Worm (Caenorhabditis elegans) whole organism, L4 larva: Measurements from ENCODE around the gene Y47D7A.2.

Source experiments
- F26F4.8 ChIP-seq: fragments of 200-800 bp; sonication (Bioruptor generic); conservative IDR thresholded peaks from 2 replicates; pipeline ENCODE4 v1.3.6; 2022; ENCODE audit warnings: missing genetic modification characterization, missing compliant biosample characterization
- F37D6.2 ChIP-seq: sonication (generic microtip); optimal IDR thresholded peaks from 2 replicates; lab custom pipeline; 2016; ENCODE audit warnings: mild to moderate bottlenecking, missing genetic modification characterization, missing compliant biosample characterization
- F49E8.2 ChIP-seq: sonication (generic microtip); optimal IDR thresholded peaks from 2 replicates; lab custom pipeline; 2016; ENCODE audit warnings: missing compliant biosample characterization, mild to moderate bottlenecking, missing genetic modification characterization, borderline replicate concordance
- Y48G9A.11 ChIP-seq: fragments of 200-800 bp; sonication (Bioruptor generic); IDR thresholded peaks from 2 replicates; pipeline ENCODE4 v1.3.6; 2022; ENCODE audit warnings: missing genetic modification reagents, missing genetic modification characterization, missing compliant biosample characterization
- ZK337.2 ChIP-seq: fragments of 200-800 bp; sonication (Bioruptor generic); IDR thresholded peaks from 2 replicates; pipeline ENCODE4 v1.3.6; 2022; ENCODE audit warnings: missing genetic modification reagents, missing genetic modification characterization, missing compliant biosample characterization
- ama-1 ChIP-seq: fragments of 150-350 bp; optimal IDR thresholded peaks from 2 replicates; lab custom pipeline; 2014; ENCODE audit warnings: inconsistent platforms, mixed read lengths
- attf-4 ChIP-seq: sonication (generic microtip); optimal IDR thresholded peaks from 3 replicates; lab custom pipeline; 2017; ENCODE audit warnings: missing biosample characterization, missing genetic modification characterization
- ceh-28 ChIP-seq: fragments of 150-350 bp; optimal IDR thresholded peaks from 2 replicates; lab custom pipeline; 2014; ENCODE audit warnings: missing biosample characterization, missing genetic modification reagents, missing genetic modification characterization
- ceh-32 ChIP-seq: sonication (generic microtip); optimal IDR thresholded peaks from 2 replicates; lab custom pipeline; 2016; ENCODE audit warnings: mild to moderate bottlenecking, missing genetic modification characterization, missing compliant biosample characterization; ENCODE audit not compliant: poor library complexity
- ceh-44 ChIP-seq: fragments of 200-800 bp; sonication (Bioruptor generic); IDR thresholded peaks from 2 replicates; pipeline ENCODE4 v1.3.6; 2022; ENCODE audit warnings: missing genetic modification reagents, missing genetic modification characterization, missing compliant biosample characterization
- ceh-82 ChIP-seq: sonication (generic microtip); optimal IDR thresholded peaks from 2 replicates; lab custom pipeline; 2017; ENCODE audit warnings: missing biosample characterization, missing genetic modification characterization
- ctbp-1 ChIP-seq: fragments of 200-800 bp; sonication (Bioruptor generic); IDR thresholded peaks from 2 replicates; pipeline ENCODE4 v1.3.6; 2022; ENCODE audit warnings: missing genetic modification reagents, missing genetic modification characterization, missing compliant biosample characterization
- daf-19 ChIP-seq: fragments of 200-800 bp; sonication (Bioruptor generic); conservative IDR thresholded peaks from 2 replicates; pipeline ENCODE4 v1.3.6; 2022; ENCODE audit warnings: missing genetic modification characterization, missing compliant biosample characterization
- daf-8 ChIP-seq: fragments of 200-800 bp; sonication (Bioruptor generic); IDR thresholded peaks from 2 replicates; pipeline ENCODE4 v1.3.6; 2022; ENCODE audit warnings: missing genetic modification characterization, missing compliant biosample characterization
- dmd-8 ChIP-seq: fragments of 200-800 bp; sonication (Bioruptor generic); IDR thresholded peaks from 2 replicates; pipeline ENCODE4 v1.3.6; 2022; ENCODE audit warnings: missing genetic modification characterization, missing compliant biosample characterization
- dmd-9 ChIP-seq: fragments of 200-800 bp; sonication (Bioruptor generic); IDR thresholded peaks from 2 replicates; pipeline ENCODE4 v1.3.6; 2022; ENCODE audit warnings: missing genetic modification reagents, missing genetic modification characterization, missing compliant biosample characterization
- duxl-1 ChIP-seq: sonication (generic microtip); optimal IDR thresholded peaks from 2 replicates; lab custom pipeline; 2016; ENCODE audit warnings: mild to moderate bottlenecking, missing genetic modification characterization, moderate library complexity, missing compliant biosample characterization; ENCODE audit not compliant: poor library complexity
- egl-27 ChIP-seq: sonication (generic microtip); optimal IDR thresholded peaks from 3 replicates; lab custom pipeline; 2017; ENCODE audit warnings: missing biosample characterization, missing genetic modification reagents, missing genetic modification characterization
- hif-1 ChIP-seq, 2 experiments: sonication (generic microtip); optimal IDR thresholded peaks; 2 replicates each; lab custom pipeline; 2016 to 2017; ENCODE audit warnings: missing compliant biosample characterization in 2 of 2, missing genetic modification characterization in 2 of 2, missing genetic modification reagents in 2 of 2, missing genotype in 2 of 2, mild to moderate bottlenecking in 1 of 2
- hlh-11 ChIP-seq: fragments of 200-800 bp; sonication (Bioruptor generic); optimal IDR thresholded peaks from 2 replicates; lab custom pipeline; 2018; ENCODE audit warnings: mild to moderate bottlenecking, missing genetic modification characterization, missing compliant biosample characterization
- hlh-30 ChIP-seq: sonication (generic microtip); optimal IDR thresholded peaks from 2 replicates; lab custom pipeline; 2017; ENCODE audit warnings: antibody characterized with exemption, mild to moderate bottlenecking, missing genetic modification characterization, missing compliant biosample characterization; ENCODE audit not compliant: insufficient read depth
- lin-13 ChIP-seq: fragments of 150-350 bp; optimal IDR thresholded peaks from 2 replicates; lab custom pipeline; 2014; ENCODE audit warnings: missing biosample characterization, missing genetic modification reagents, missing genetic modification characterization
- lin-29 ChIP-seq: fragments of 200-800 bp; sonication (Bioruptor generic); IDR thresholded peaks from 2 replicates; pipeline ENCODE4 v1.3.6; 2022; ENCODE audit warnings: missing genetic modification reagents, missing genetic modification characterization, missing compliant biosample characterization
- lin-38 ChIP-seq: fragments of 200-800 bp; sonication (Bioruptor generic); IDR thresholded peaks from 2 replicates; pipeline ENCODE4 v1.3.6; 2022; ENCODE audit warnings: missing genetic modification reagents, missing genetic modification characterization, missing compliant biosample characterization
- lin-39 ChIP-seq: fragments of 150-350 bp; optimal IDR thresholded peaks from 2 replicates; lab custom pipeline; 2014; ENCODE audit warnings: missing biosample characterization, missing genetic modification reagents, missing genetic modification characterization
- lir-3 ChIP-seq: sonication (generic microtip); optimal IDR thresholded peaks from 2 replicates; lab custom pipeline; 2016; ENCODE audit warnings: mild to moderate bottlenecking, missing genetic modification characterization, missing compliant biosample characterization
- lsy-2 ChIP-seq, 2 experiments: fragments of 150-350 bp in 1 of 2; sonication (generic microtip) in 1 of 2; optimal IDR thresholded peaks; 2 replicates each; lab custom pipeline; 2014 to 2017; ENCODE audit warnings: missing biosample characterization in 2 of 2, missing genetic modification characterization in 2 of 2
- mep-1 ChIP-seq: fragments of 150-350 bp; sonication (generic microtip); optimal IDR thresholded peaks from 3 replicates; lab custom pipeline; 2014; ENCODE audit warnings: missing biosample characterization, missing genetic modification characterization
- mxl-2 ChIP-seq: fragments of 200-800 bp; sonication (Bioruptor generic); conservative IDR thresholded peaks from 2 replicates; pipeline ENCODE4 v1.3.6; 2022; ENCODE audit warnings: missing genetic modification reagents, missing genetic modification characterization, missing compliant biosample characterization
- nhr-111 ChIP-seq: fragments of 200-800 bp; sonication (Bioruptor generic); optimal IDR thresholded peaks from 2 replicates; lab custom pipeline; 2018; ENCODE audit warnings: mild to moderate bottlenecking, missing genetic modification characterization, missing compliant biosample characterization
- nhr-42 ChIP-seq: fragments of 200-800 bp; sonication (Bioruptor generic); IDR thresholded peaks from 2 replicates; pipeline ENCODE4 v1.3.6; 2022; ENCODE audit warnings: missing genetic modification characterization, missing compliant biosample characterization
- nhr-48 ChIP-seq: sonication (generic microtip); optimal IDR thresholded peaks from 2 replicates; lab custom pipeline; 2016; ENCODE audit warnings: mild to moderate bottlenecking, missing genetic modification characterization, missing compliant biosample characterization
- nhr-77 ChIP-seq: fragments of 150-350 bp; optimal IDR thresholded peaks from 2 replicates; lab custom pipeline; 2014; ENCODE audit warnings: missing biosample characterization, missing genetic modification characterization
- pha-4 ChIP-seq, 2 experiments: fragments of 150-350 bp in 1 of 2; fragments of 200-800 bp in 1 of 2; sonication (Bioruptor generic) in 1 of 2; IDR thresholded peaks in 1 of 2; optimal IDR thresholded peaks in 1 of 2; 2 replicates each; pipeline versions ENCODE4 v1.3.6 to Lab custom; 2014 to 2022; ENCODE audit warnings: missing genetic modification characterization in 2 of 2, missing genetic modification reagents in 2 of 2, missing biosample characterization in 1 of 2, missing compliant biosample characterization in 1 of 2
- sdz-12 ChIP-seq: fragments of 200-800 bp; sonication (Bioruptor generic); optimal IDR thresholded peaks from 2 replicates; lab custom pipeline; 2018; ENCODE audit warnings: mild to moderate bottlenecking, missing genetic modification characterization, missing compliant biosample characterization
- set-16 ChIP-seq: fragments of 200-800 bp; sonication (Bioruptor generic); IDR thresholded peaks from 2 replicates; pipeline ENCODE4 v1.3.6; 2022; ENCODE audit warnings: missing genetic modification reagents, missing genetic modification characterization, missing compliant biosample characterization
- snpc-1.2 ChIP-seq: fragments of 200-800 bp; sonication (Bioruptor generic); IDR thresholded peaks from 2 replicates; pipeline ENCODE4 v1.3.6; 2022; ENCODE audit warnings: missing genetic modification reagents, missing genetic modification characterization, missing compliant biosample characterization
- spr-1 ChIP-seq: sonication (generic microtip); optimal IDR thresholded peaks from 2 replicates; lab custom pipeline; 2016; ENCODE audit warnings: mild to moderate bottlenecking, missing genetic modification characterization, missing compliant biosample characterization
- tra-1 ChIP-seq: fragments of 200-800 bp; sonication (Bioruptor generic); IDR thresholded peaks from 2 replicates; pipeline ENCODE4 v1.3.6; 2022; ENCODE audit warnings: missing genetic modification reagents, missing genetic modification characterization, missing compliant biosample characterization
- zfp-3 ChIP-seq: fragments of 200-800 bp; sonication (Bioruptor generic); conservative IDR thresholded peaks from 2 replicates; pipeline ENCODE4 v1.3.6; 2022; ENCODE audit warnings: missing genetic modification reagents, missing genetic modification characterization, missing compliant biosample characterization
- zip-2 ChIP-seq: fragments of 150-350 bp; optimal IDR thresholded peaks from 2 replicates; lab custom pipeline; 2014; ENCODE audit warnings: missing biosample characterization, missing genetic modification characterization

The Y47D7A.2 gene

DNA sequence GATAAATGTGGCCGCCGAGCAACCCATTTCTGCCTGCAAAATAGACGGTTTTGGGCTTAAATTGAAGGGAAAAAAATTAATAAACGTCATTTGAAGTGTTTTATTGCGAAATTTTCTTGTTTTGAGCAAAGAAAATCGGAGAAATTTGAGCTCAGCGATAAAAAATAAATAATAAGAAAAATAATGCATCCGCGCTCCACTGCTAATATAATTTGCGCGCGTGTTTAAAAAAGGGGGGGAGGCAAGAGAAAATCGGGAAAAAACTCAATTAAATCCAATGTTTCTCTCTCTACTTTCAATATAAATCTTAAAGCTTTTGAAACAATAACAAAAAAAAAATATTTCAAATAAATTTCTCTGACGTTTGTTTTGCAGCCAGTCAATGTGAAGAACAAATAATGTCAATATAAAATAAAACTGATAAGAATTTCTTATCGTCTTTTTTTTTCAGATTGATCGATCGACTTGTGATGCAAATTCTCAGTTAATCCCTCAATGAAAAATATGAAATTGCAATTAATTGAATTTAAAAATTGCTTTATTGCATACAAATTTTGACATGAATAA is 30.5 kb downstream of the Y47D7A.2 start, which contains the start of gene rft-2 (continued):
- no peak for TF ChIP-seq lin-39
- TF ChIP-seq ceh-44 (GFP tag; lab: Robert Waterston, UW) = no peak
- TF ChIP-seq ceh-28 = no peak
- TF ChIP-seq ceh-82 (tag; lab: Kevin White, UChicago) = no peak
- peak; percentile 55 for TF ChIP-seq mep-1 (tag; lab: Kevin White, UChicago)
- no peak for TF ChIP-seq dmd-9 (GFP tag; lab: Robert Waterston, UW)
- TF ChIP-seq tra-1 (GFP tag; lab: Robert Waterston, UW) = no peak
- no peak for TF ChIP-seq daf-8 (GFP tag; lab: Robert Waterston, UW)
- no peak for TF ChIP-seq nhr-48 (tag; lab: Kevin White, UChicago)
- TF ChIP-seq nhr-42 (GFP tag; lab: Robert Waterston, UW) = no peak
- no peak for TF ChIP-seq ama-1 (lab: Kevin White, UChicago)
- peak; percentile 97 for TF ChIP-seq lin-38
- no peak for TF ChIP-seq snpc-1.2
- no peak for TF ChIP-seq ZK337.2 (GFP tag; lab: Robert Waterston, UW)
- TF ChIP-seq lin-13 (GFP tag; lab: Kevin White, UChicago) = no peak
- TF ChIP-seq lin-29 (GFP tag; lab: Robert Waterston, UW) = no peak
- TF ChIP-seq zip-2 = no peak
- TF ChIP-seq zfp-3 = no peak
- peak in 1 of 2 experiments; percentile 31 for TF ChIP-seq hif-1 (tag; optimal IDR thresholded peaks at IDR 0.05; lab: Kevin White, UChicago)
- TF ChIP-seq daf-19 (GFP tag; lab: Robert Waterston, UW) = no peak
- peak; percentile 17 for TF ChIP-seq nhr-77 (tag; lab: Kevin White, UChicago)
- peak; percentile 9 for TF ChIP-seq F37D6.2 (tag; lab: Kevin White, UChicago)
- no peak for TF ChIP-seq nhr-111 (GFP tag; lab: Kevin White, UChicago)
- TF ChIP-seq ctbp-1 (GFP tag; lab: Robert Waterston, UW) = no peak
- no peak for TF ChIP-seq Y48G9A.11 (GFP tag; lab: Robert Waterston, UW)
- no peak for TF ChIP-seq ceh-32 (tag; lab: Kevin White, UChicago)
- TF ChIP-seq sdz-12 = no peak
- no peak for TF ChIP-seq mxl-2 (GFP tag; lab: Robert Waterston, UW)
- TF ChIP-seq hlh-30 = peak; percentile 6
- peak in 1 of 2 experiments; percentile 72 for TF ChIP-seq lsy-2 (tag; optimal IDR thresholded peaks at IDR 0.05; lab: Kevin White, UChicago)
- TF ChIP-seq lir-3 (tag; lab: Kevin White, UChicago) = no peak
- no peak for TF ChIP-seq duxl-1 (tag; lab: Kevin White, UChicago)
- no peak for TF ChIP-seq pha-4 (GFP tag; IDR thresholded peaks at IDR 0.05; lab: Robert Waterston, UW)
- no peak for TF ChIP-seq pha-4 (tag; optimal IDR thresholded peaks at IDR 0.05; lab: Kevin White, UChicago)
- no peak for TF ChIP-seq set-16 (GFP tag; lab: Robert Waterston, UW)
- no peak for TF ChIP-seq dmd-8
- peak; percentile 35 for TF ChIP-seq hlh-11 (tag; lab: Kevin White, UChicago)
- no peak for TF ChIP-seq spr-1
- TF ChIP-seq F49E8.2 (tag; lab: Kevin White, UChicago) = no peak
- no peak for TF ChIP-seq attf-4 (tag; lab: Kevin White, UChicago)
- no peak for TF ChIP-seq F26F4.8 (GFP tag; lab: Robert Waterston, UW)
- TF ChIP-seq egl-27 = no peak
